Fruit fly (Drosophila melanogaster) whole organism, pupa: ENCODE results near the gene CG42269.

Source experiments
- CG10348 ChIP-seq: fragments of 200-800 bp; sonication (Bioruptor generic); IDR thresholded peaks from 2 replicates; pipeline ENCODE4 v1.3.6; 2022; ENCODE audit warnings: missing biosample characterization, missing genetic modification characterization
- CG12605 ChIP-seq: fragments of 200-800 bp; sonication (Bioruptor generic); IDR thresholded peaks from 2 replicates; pipeline ENCODE4 v1.3.6; 2022; ENCODE audit warnings: missing biosample characterization, missing genetic modification characterization
- CG13204 ChIP-seq: fragments of 200-800 bp; sonication (Bioruptor generic); optimal IDR thresholded peaks from 2 replicates; lab custom pipeline; 2018; ENCODE audit warnings: missing biosample characterization, mild to moderate bottlenecking, missing genetic modification characterization, moderate library complexity
- CG14655 ChIP-seq: fragments of 200-800 bp; sonication (Bioruptor generic); optimal IDR thresholded peaks from 3 replicates; lab custom pipeline; 2017; ENCODE audit warnings: mild to moderate bottlenecking, missing biosample characterization, missing genetic modification reagents, missing genetic modification characterization
- CG15710 ChIP-seq: fragments of 200-800 bp; sonication (Bioruptor generic); optimal IDR thresholded peaks from 2 replicates; lab custom pipeline; 2018; ENCODE audit warnings: missing biosample characterization, mild to moderate bottlenecking, missing genetic modification characterization, moderate library complexity
- CG17806 ChIP-seq: fragments of 200-800 bp; sonication (Bioruptor generic); optimal IDR thresholded peaks from 2 replicates; lab custom pipeline; 2018; ENCODE audit warnings: missing biosample characterization, mild to moderate bottlenecking, missing genetic modification characterization, moderate library complexity
- CG32121 ChIP-seq: fragments of 200-800 bp; sonication (Bioruptor generic); IDR thresholded peaks from 2 replicates; pipeline ENCODE4 v1.3.6; 2022; ENCODE audit warnings: missing biosample characterization, missing genetic modification characterization
- CG34367 ChIP-seq: fragments of 200-800 bp; sonication (Bioruptor generic); optimal IDR thresholded peaks from 2 replicates; lab custom pipeline; 2018; ENCODE audit warnings: missing biosample characterization, mild to moderate bottlenecking, missing genetic modification characterization
- CG4496 ChIP-seq: fragments of 200-800 bp; sonication (Bioruptor generic); IDR thresholded peaks from 3 replicates; pipeline ENCODE4 v1.3.6; 2022; ENCODE audit warnings: missing biosample characterization, missing genetic modification characterization
- CG8159 ChIP-seq: fragments of 200-800 bp; sonication (Bioruptor generic); optimal IDR thresholded peaks from 3 replicates; lab custom pipeline; 2018; ENCODE audit warnings: missing biosample characterization, mild to moderate bottlenecking, missing genetic modification characterization, moderate library complexity
- CG8301 ChIP-seq: fragments of 200-800 bp; sonication (Bioruptor generic); optimal IDR thresholded peaks from 2 replicates; lab custom pipeline; 2018; ENCODE audit warnings: missing biosample characterization, mild to moderate bottlenecking, missing genetic modification characterization
- CG9948 ChIP-seq: fragments of 200-800 bp; sonication (Bioruptor generic); optimal IDR thresholded peaks from 2 replicates; lab custom pipeline; 2018; ENCODE audit warnings: missing biosample characterization, mild to moderate bottlenecking, missing genetic modification characterization, moderate library complexity
- D1 ChIP-seq: fragments of 200-800 bp; sonication (Bioruptor generic); optimal IDR thresholded peaks from 2 replicates; lab custom pipeline; 2018; ENCODE audit warnings: missing biosample characterization, mild to moderate bottlenecking, missing genetic modification characterization, moderate library complexity
- EcR ChIP-seq: fragments of 200-800 bp; sonication (Bioruptor generic); optimal IDR thresholded peaks from 3 replicates; lab custom pipeline; 2019; ENCODE audit warnings: missing biosample characterization, missing genetic modification characterization, mild to moderate bottlenecking, moderate library complexity, missing genetic modification reagents
- Ets98B ChIP-seq: fragments of 200-800 bp; sonication (Bioruptor generic); IDR thresholded peaks from 2 replicates; pipeline ENCODE4 v1.3.6; 2022; ENCODE audit warnings: missing biosample characterization, missing genetic modification characterization
- Pif1A ChIP-seq: fragments of 200-800 bp; sonication (Bioruptor generic); optimal IDR thresholded peaks from 3 replicates; lab custom pipeline; 2016; ENCODE audit warnings: missing biosample characterization, missing genetic modification characterization
- Pif1B ChIP-seq: fragments of 200-800 bp; sonication (Bioruptor generic); optimal IDR thresholded peaks from 3 replicates; lab custom pipeline; 2016; ENCODE audit warnings: missing biosample characterization, missing genetic modification characterization
- Snoo ChIP-seq: fragments of 200-800 bp; sonication (Bioruptor generic); optimal IDR thresholded peaks from 3 replicates; lab custom pipeline; 2017; ENCODE audit warnings: missing biosample characterization, mild to moderate bottlenecking, missing genetic modification characterization, inconsistent platforms
- fd96Ca ChIP-seq: fragments of 200-800 bp; sonication (Bioruptor generic); IDR thresholded peaks from 3 replicates; pipeline ENCODE4 v1.3.6; 2022; ENCODE audit warnings: missing biosample characterization, missing genetic modification characterization
- gl ChIP-seq: fragments of 200-800 bp; sonication (Bioruptor generic); optimal IDR thresholded peaks from 2 replicates; lab custom pipeline; 2018; ENCODE audit warnings: missing biosample characterization, mild to moderate bottlenecking, missing genetic modification characterization
- rn ChIP-seq: fragments of 200-800 bp; sonication (Bioruptor generic); IDR thresholded peaks from 2 replicates; pipeline ENCODE4 v1.3.6; 2022; ENCODE audit warnings: missing biosample characterization, missing genetic modification characterization

The CG42269 gene

dm6 chr3L:6108264-6109060, 42.4 kb downstream of the CG42269 start:
- TF ChIP-seq gl (tag; lab: Kevin White, UChicago) (no peak), rn (GFP tag; lab: Robert Waterston, UW) (no peak), CG4496 (no peak), CG17806 (tag; lab: Kevin White, UChicago) (no peak), fd96Ca (GFP tag; lab: Robert Waterston, UW) (no peak), CG9948 (tag; lab: Kevin White, UChicago) (no peak), CG15710 (tag; lab: Kevin White, UChicago) (no peak), CG10348 (no peak), Pif1A (GFP tag; lab: Kevin White, UChicago) (no peak), CG32121 (no peak), D1 (tag; lab: Kevin White, UChicago) (no peak), CG8159 (tag; lab: Kevin White, UChicago) (no peak), Pif1B (GFP tag; lab: Kevin White, UChicago) (no peak), CG34367 (no peak), CG14655 (GFP tag; lab: Kevin White, UChicago) (no peak)

dm6 chr3L:6110673-6111449, 44.8 kb downstream of the CG42269 start:
- TF ChIP-seq Ets98B = no peak
- TF ChIP-seq rn (GFP tag; lab: Robert Waterston, UW) = no peak
- TF ChIP-seq Pif1B (GFP tag; lab: Kevin White, UChicago) = no peak
- TF ChIP-seq gl (tag; lab: Kevin White, UChicago) = no peak
- TF ChIP-seq CG17806 (tag; lab: Kevin White, UChicago) = no peak
- no peak for TF ChIP-seq fd96Ca (GFP tag; lab: Robert Waterston, UW)
- no peak for TF ChIP-seq Pif1A (GFP tag; lab: Kevin White, UChicago)
- TF ChIP-seq CG15710 (tag; lab: Kevin White, UChicago) = no peak
- TF ChIP-seq CG9948 (tag; lab: Kevin White, UChicago) = no peak
- no peak for TF ChIP-seq CG8159 (tag; lab: Kevin White, UChicago)
- TF ChIP-seq CG13204 (GFP tag; lab: Kevin White, UChicago) = no peak

dm6 chr3L:6111458-6111857, 45.4 kb downstream of the CG42269 start:
- no peak for TF ChIP-seq rn (GFP tag; lab: Robert Waterston, UW)

dm6 chr3L:6115505-6115904, 49.4 kb downstream of the CG42269 start:
- no peak for TF ChIP-seq CG8301
- TF ChIP-seq CG15710 (tag; lab: Kevin White, UChicago) = no peak
- no peak for TF ChIP-seq Pif1B (GFP tag; lab: Kevin White, UChicago)
- TF ChIP-seq gl (tag; lab: Kevin White, UChicago) = no peak
- TF ChIP-seq Ets98B = no peak
- no peak for TF ChIP-seq EcR
- TF ChIP-seq CG4496 = no peak
- TF ChIP-seq D1 (tag; lab: Kevin White, UChicago) = no peak
- no peak for TF ChIP-seq CG12605 (GFP tag; lab: Robert Waterston, UW)
- no peak for TF ChIP-seq Snoo
- no peak for TF ChIP-seq CG13204 (GFP tag; lab: Kevin White, UChicago)
- TF ChIP-seq, all 21 proteins: peak for 0

dm6 chr3L:6116881-6117280, 50.8 kb downstream of the CG42269 start:
- TF ChIP-seq Pif1A (GFP tag; lab: Kevin White, UChicago) = no peak
- TF ChIP-seq CG4496 = no peak
- no peak for TF ChIP-seq CG14655 (GFP tag; lab: Kevin White, UChicago)
- no peak for TF ChIP-seq EcR
- no peak for TF ChIP-seq CG8159 (tag; lab: Kevin White, UChicago)
